Worm (Caenorhabditis elegans) whole organism, midembryonic: ENCODE data around the gene C01G12.7.

ENCODE experiments used
- cog-1 ChIP-seq: sonication (generic microtip); optimal IDR thresholded peaks from 2 replicates; lab custom pipeline; 2016; ENCODE audit warnings: missing genetic modification characterization, missing compliant biosample characterization
- flt-1 ChIP-seq: fragments of 200-800 bp; sonication (Bioruptor generic); IDR thresholded peaks from 2 replicates; pipeline ENCODE4 v1.3.6; 2022; ENCODE audit warnings: missing genetic modification characterization, missing compliant biosample characterization
- klf-2 ChIP-seq: fragments of 200-800 bp; sonication (Bioruptor generic); conservative IDR thresholded peaks from 2 replicates; pipeline ENCODE4 v1.3.6; 2022; ENCODE audit warnings: missing genetic modification reagents, missing genetic modification characterization, missing compliant biosample characterization
- med-1 ChIP-seq: sonication (generic microtip); optimal IDR thresholded peaks from 2 replicates; lab custom pipeline; 2017; ENCODE audit warnings: missing genetic modification characterization, mild to moderate bottlenecking, missing compliant biosample characterization, antibody characterized with exemption, missing genetic modification reagents; ENCODE audit not compliant: insufficient read depth
- ref-1 ChIP-seq: fragments of 200-800 bp; sonication (Bioruptor generic); conservative IDR thresholded peaks from 2 replicates; pipeline ENCODE4 v1.3.6; 2022; ENCODE audit warnings: missing genetic modification reagents, missing genetic modification characterization, missing compliant biosample characterization
- tab-1 ChIP-seq: fragments of 200-800 bp; sonication (Bioruptor generic); IDR thresholded peaks from 2 replicates; pipeline ENCODE4 v1.3.6; 2022; ENCODE audit warnings: missing genetic modification characterization, missing compliant biosample characterization

ce11 chrII:14576429-14576828 lies 15.3 kb downstream of the C01G12.7 start, which contains the start of gene C01G12.13:
- no peak for TF ChIP-seq med-1 (GFP tag; lab: Kevin White, UChicago)
- TF ChIP-seq klf-2 (GFP tag; lab: Robert Waterston, UW) = no peak
- TF ChIP-seq ref-1 = no peak
- TF ChIP-seq flt-1 = no peak
- TF ChIP-seq tab-1 (GFP tag; lab: Robert Waterston, UW) = no peak
- TF ChIP-seq cog-1 (tag; lab: Kevin White, UChicago) = no peak
